Worm (Caenorhabditis elegans) whole organism, L3 larva: ENCODE data around the gene marg-1.

ENCODE experiments used
- R02D3.7 ChIP-seq: fragments of 150-350 bp; optimal IDR thresholded peaks from 2 replicates; lab custom pipeline; 2014; ENCODE audit warnings: missing biosample characterization, missing genetic modification characterization
- ZK546.5 ChIP-seq: sonication (generic microtip); optimal IDR thresholded peaks from 2 replicates; lab custom pipeline; 2017; ENCODE audit warnings: missing biosample characterization, missing genetic modification characterization
- ama-1 ChIP-seq: fragments of 150-350 bp; optimal IDR thresholded peaks from 2 replicates; lab custom pipeline; 2018
- ceh-16 ChIP-seq: sonication (generic microtip); optimal IDR thresholded peaks from 2 replicates; lab custom pipeline; 2017; ENCODE audit warnings: missing biosample characterization, missing genetic modification characterization
- ceh-82 ChIP-seq: fragments of 150-350 bp; optimal IDR thresholded peaks from 2 replicates; lab custom pipeline; 2014; ENCODE audit warnings: missing biosample characterization, missing genetic modification characterization
- daf-12 ChIP-seq: fragments of 150-350 bp; optimal IDR thresholded peaks from 2 replicates; lab custom pipeline; 2014; ENCODE audit warnings: missing biosample characterization, missing genetic modification reagents, missing genetic modification characterization
- egl-5 ChIP-seq: fragments of 150-350 bp; optimal IDR thresholded peaks from 2 replicates; lab custom pipeline; 2017; ENCODE audit warnings: missing biosample characterization, missing genetic modification reagents, missing genetic modification characterization, inconsistent platforms
- elt-1 ChIP-seq: fragments of 150-350 bp; optimal IDR thresholded peaks from 2 replicates; lab custom pipeline; 2014; ENCODE audit warnings: missing biosample characterization, missing genetic modification characterization
- elt-2 ChIP-seq: sonication (generic microtip); optimal IDR thresholded peaks from 2 replicates; lab custom pipeline; 2016; ENCODE audit warnings: missing genetic modification reagents, mild to moderate bottlenecking, missing genetic modification characterization, missing compliant biosample characterization
- elt-3 ChIP-seq, 3 experiments: fragments of 150-350 bp in 1 of 3; sonication (generic microtip) in 2 of 3; optimal IDR thresholded peaks; 2 replicates in 2 of 3; 4 replicates in 1 of 3; lab custom pipeline; 2014 to 2017; ENCODE audit warnings: missing biosample characterization in 3 of 3, missing genetic modification characterization in 3 of 3
- eor-1 ChIP-seq, 2 experiments: fragments of 150-350 bp; optimal IDR thresholded peaks; 2 replicates each; lab custom pipeline; 2014 to 2018; ENCODE audit warnings: missing biosample characterization in 2 of 2, missing genetic modification characterization in 2 of 2
- fkh-10 ChIP-seq: sonication (generic microtip); optimal IDR thresholded peaks from 2 replicates; lab custom pipeline; 2017; ENCODE audit warnings: missing biosample characterization, missing genetic modification reagents, missing genetic modification characterization
- fos-1 ChIP-seq: fragments of 150-350 bp; optimal IDR thresholded peaks from 2 replicates; lab custom pipeline; 2014; ENCODE audit warnings: missing biosample characterization, missing genetic modification characterization
- hmg-11 ChIP-seq: sonication (generic microtip); optimal IDR thresholded peaks from 2 replicates; lab custom pipeline; 2016; ENCODE audit warnings: missing genetic modification characterization, missing compliant biosample characterization
- jun-1 ChIP-seq: fragments of 150-350 bp; optimal IDR thresholded peaks from 2 replicates; lab custom pipeline; 2014; ENCODE audit warnings: missing biosample characterization, missing genetic modification reagents, missing genetic modification characterization
- lin-39 ChIP-seq: fragments of 150-350 bp; optimal IDR thresholded peaks from 2 replicates; lab custom pipeline; 2018; ENCODE audit warnings: missing biosample characterization, missing genetic modification reagents, missing genetic modification characterization
- mdl-1 ChIP-seq: fragments of 150-350 bp; optimal IDR thresholded peaks from 2 replicates; lab custom pipeline; 2014; ENCODE audit warnings: missing biosample characterization, missing genetic modification characterization
- mml-1 ChIP-seq: fragments of 150-350 bp; sonication (generic microtip); optimal IDR thresholded peaks from 3 replicates; lab custom pipeline; 2014; ENCODE audit warnings: missing biosample characterization, missing genetic modification characterization
- nfya-1 ChIP-seq: sonication (generic microtip); optimal IDR thresholded peaks from 2 replicates; lab custom pipeline; 2017; ENCODE audit warnings: missing genetic modification characterization, mild to moderate bottlenecking, missing compliant biosample characterization, antibody characterized with exemption, moderate library complexity; ENCODE audit not compliant: insufficient read depth
- nhr-11 ChIP-seq: fragments of 150-350 bp; optimal IDR thresholded peaks from 2 replicates; lab custom pipeline; 2014; ENCODE audit warnings: missing biosample characterization, missing genetic modification characterization
- nhr-12 ChIP-seq: fragments of 150-350 bp; optimal IDR thresholded peaks from 2 replicates; lab custom pipeline; 2014; ENCODE audit warnings: missing biosample characterization, missing genetic modification characterization
- nhr-23 ChIP-seq: fragments of 150-350 bp; optimal IDR thresholded peaks from 2 replicates; lab custom pipeline; 2014; ENCODE audit warnings: missing biosample characterization, missing genetic modification reagents, missing genetic modification characterization
- nhr-25 ChIP-seq: sonication (generic microtip); optimal IDR thresholded peaks from 2 replicates; lab custom pipeline; 2017; ENCODE audit warnings: missing biosample characterization, missing genetic modification characterization
- nhr-43 ChIP-seq: sonication (generic microtip); optimal IDR thresholded peaks from 2 replicates; lab custom pipeline; 2016; ENCODE audit warnings: mild to moderate bottlenecking, missing genetic modification characterization, missing compliant biosample characterization; ENCODE audit not compliant: poor library complexity, severe bottlenecking
- nhr-67 ChIP-seq: fragments of 150-350 bp; optimal IDR thresholded peaks from 2 replicates; lab custom pipeline; 2014; ENCODE audit warnings: missing biosample characterization, missing genetic modification characterization
- nhr-76 ChIP-seq: fragments of 150-350 bp; sonication (generic microtip); optimal IDR thresholded peaks from 5 replicates; lab custom pipeline; 2014; ENCODE audit warnings: missing biosample characterization, missing genetic modification characterization
- nhr-77 ChIP-seq: fragments of 150-350 bp; optimal IDR thresholded peaks from 2 replicates; lab custom pipeline; 2014; ENCODE audit warnings: missing biosample characterization, missing genetic modification characterization
- pha-4 ChIP-seq: fragments of 150-350 bp; optimal IDR thresholded peaks from 2 replicates; lab custom pipeline; 2014; ENCODE audit warnings: missing biosample characterization, missing genetic modification reagents, missing genetic modification characterization
- pqm-1 ChIP-seq: fragments of 150-350 bp; optimal IDR thresholded peaks from 2 replicates; lab custom pipeline; 2017; ENCODE audit warnings: missing biosample characterization, missing genetic modification characterization, inconsistent platforms
- sea-2 ChIP-seq: fragments of 150-350 bp; sonication (generic microtip); optimal IDR thresholded peaks from 4 replicates; lab custom pipeline; 2014; ENCODE audit warnings: missing biosample characterization, missing genetic modification reagents, missing genetic modification characterization
- skn-1 ChIP-seq: fragments of 150-350 bp; optimal IDR thresholded peaks from 2 replicates; lab custom pipeline; 2014; ENCODE audit warnings: missing biosample characterization, missing genetic modification characterization
- snpc-4 ChIP-seq: fragments of 150-350 bp; optimal IDR thresholded peaks from 2 replicates; lab custom pipeline; 2014; ENCODE audit warnings: missing biosample characterization, missing genetic modification characterization
- tbx-2 ChIP-seq: sonication (generic microtip); optimal IDR thresholded peaks from 2 replicates; lab custom pipeline; 2016; ENCODE audit warnings: mild to moderate bottlenecking, missing genetic modification characterization, missing compliant biosample characterization
- unc-39 ChIP-seq: sonication (generic microtip); optimal IDR thresholded peaks from 4 replicates; lab custom pipeline; 2017; ENCODE audit warnings: missing biosample characterization, missing genetic modification characterization
- zag-1 ChIP-seq: fragments of 150-350 bp; optimal IDR thresholded peaks from 2 replicates; lab custom pipeline; 2014; ENCODE audit warnings: missing biosample characterization, missing genetic modification characterization
- ztf-11 ChIP-seq: fragments of 150-350 bp; optimal IDR thresholded peaks from 2 replicates; lab custom pipeline; 2014; ENCODE audit warnings: missing biosample characterization, missing genetic modification characterization
- ztf-4 ChIP-seq: fragments of 150-350 bp; optimal IDR thresholded peaks from 2 replicates; lab custom pipeline; 2014; ENCODE audit warnings: missing biosample characterization, missing genetic modification characterization

The marg-1 gene

DNA sequence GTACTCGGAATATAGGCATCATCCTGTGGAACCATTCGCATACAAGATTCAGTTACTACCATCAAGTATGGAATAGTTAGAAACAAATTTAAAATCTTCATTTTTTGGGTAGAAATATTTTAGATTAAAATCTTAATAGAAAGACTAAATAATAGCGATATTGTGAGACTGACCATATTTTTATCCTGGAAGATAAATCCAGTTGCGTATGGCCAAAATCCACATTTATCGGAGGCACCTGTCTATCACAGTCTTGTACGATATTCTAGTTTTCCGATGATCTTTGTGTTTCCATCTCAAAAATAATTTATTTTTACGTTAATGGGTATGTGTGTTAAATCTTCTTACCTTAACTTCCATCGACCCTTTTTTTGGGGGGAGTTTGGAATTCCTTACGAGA, 16.6 kb downstream of the marg-1 start, which contains the start of gene F47B7.3:
TSS of gene F47B7.3 (minus strand) at position 101 of the 400 bp plus-strand sequence.
- TF ChIP-seq pha-4 (tag; lab: Kevin White, UChicago) = no peak
- TF ChIP-seq nhr-77 = no peak
- no peak for TF ChIP-seq egl-5 (tag; lab: Kevin White, UChicago)
- no peak for TF ChIP-seq hmg-11 (tag; lab: Kevin White, UChicago)
- TF ChIP-seq daf-12 (tag; lab: Kevin White, UChicago) = no peak

DNA sequence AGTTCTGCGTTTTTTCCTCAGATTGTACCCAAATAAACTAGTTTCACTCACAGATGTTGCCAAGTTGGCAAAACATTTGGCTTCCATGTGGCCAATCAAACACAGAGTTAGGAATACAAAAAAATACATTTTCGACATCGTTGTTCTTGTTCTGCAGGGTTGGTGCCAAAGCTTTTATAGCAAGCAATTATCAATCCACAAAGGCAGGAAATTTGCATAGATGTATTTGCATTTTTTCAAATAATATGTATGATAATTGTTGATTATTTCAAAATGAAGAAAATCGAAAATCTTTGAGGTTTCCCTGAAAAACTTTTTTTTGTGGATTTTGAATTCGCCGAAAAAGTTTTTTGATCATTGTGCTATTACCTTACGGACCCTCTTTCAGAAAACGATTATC, 18.5 kb downstream of the marg-1 start, which contains the start of gene T14G12.11:
TSS of gene T14G12.11 (minus strand) at position 138 of the 400 bp plus-strand sequence.
- TF ChIP-seq eor-1 (tag; optimal IDR thresholded peaks at IDR 0.05; lab: Kevin White, UChicago) (no peak), snpc-4 (tag; lab: Kevin White, UChicago) (no peak), pqm-1 (tag; lab: Kevin White, UChicago) (no peak), ceh-82 (tag; lab: Kevin White, UChicago) (no peak), skn-1 (tag; lab: Kevin White, UChicago) (no peak), nhr-23 (tag; lab: Kevin White, UChicago) (no peak), zag-1 (tag; lab: Kevin White, UChicago) (no peak), elt-2 (tag; lab: Kevin White, UChicago) (no peak), mdl-1 (tag; lab: Kevin White, UChicago) (no peak), hmg-11 (tag; lab: Kevin White, UChicago) (no peak), unc-39 (no peak), nfya-1 (tag; lab: Kevin White, UChicago) (no peak), lin-39 (tag; lab: Kevin White, UChicago) (no peak), ama-1 (lab: Kevin White, UChicago) (no peak), nhr-12 (tag; lab: Kevin White, UChicago) (no peak), mml-1 (tag; lab: Kevin White, UChicago) (no peak), egl-5 (tag; lab: Kevin White, UChicago) (no peak), R02D3.7 (tag; lab: Kevin White, UChicago) (no peak)

DNA sequence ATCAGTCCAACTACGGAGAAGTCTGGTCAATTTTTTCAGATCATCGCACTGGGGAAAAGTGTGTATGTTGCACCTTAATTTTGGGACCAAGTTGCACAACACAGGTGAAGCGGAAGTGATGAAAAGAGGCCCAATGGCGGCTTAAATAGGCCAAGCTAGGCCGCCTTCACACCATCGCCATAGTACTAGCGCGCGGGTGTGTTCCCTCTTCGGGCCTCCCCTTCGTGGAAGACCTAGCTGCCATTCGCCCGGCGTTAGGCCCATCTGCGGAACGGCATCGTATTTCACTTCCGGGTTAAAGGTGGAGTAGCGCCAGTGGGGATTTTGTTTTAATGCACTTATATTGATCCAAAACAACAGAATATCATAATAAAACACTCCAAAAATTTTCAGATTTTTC, 21.1 kb downstream of the marg-1 start:
- TF ChIP-seq mdl-1 (tag; lab: Kevin White, UChicago) = no peak
- TF ChIP-seq fos-1 (tag; lab: Kevin White, UChicago) = no peak
- no peak for TF ChIP-seq sea-2 (GFP tag; lab: Kevin White, UChicago)
- TF ChIP-seq snpc-4 (tag; lab: Kevin White, UChicago) = no peak
- TF ChIP-seq elt-3 (tag; optimal IDR thresholded peaks at IDR 0.05; lab: Kevin White, UChicago) = no peak
- no peak for TF ChIP-seq ztf-4 (tag; lab: Kevin White, UChicago)
- TF ChIP-seq nhr-77 = no peak
- TF ChIP-seq fkh-10 (GFP tag; lab: Kevin White, UChicago) = no peak
- TF ChIP-seq unc-39 = no peak
- TF ChIP-seq pqm-1 (tag; lab: Kevin White, UChicago) = no peak
- TF ChIP-seq skn-1 (tag; lab: Kevin White, UChicago) = no peak
- no peak for TF ChIP-seq tbx-2 (tag; lab: Kevin White, UChicago)
- no peak for TF ChIP-seq daf-12 (tag; lab: Kevin White, UChicago)
- no peak for TF ChIP-seq jun-1
- no peak for TF ChIP-seq nhr-11
- no peak for TF ChIP-seq nfya-1 (tag; lab: Kevin White, UChicago)
- no peak for TF ChIP-seq nhr-12 (tag; lab: Kevin White, UChicago)

DNA sequence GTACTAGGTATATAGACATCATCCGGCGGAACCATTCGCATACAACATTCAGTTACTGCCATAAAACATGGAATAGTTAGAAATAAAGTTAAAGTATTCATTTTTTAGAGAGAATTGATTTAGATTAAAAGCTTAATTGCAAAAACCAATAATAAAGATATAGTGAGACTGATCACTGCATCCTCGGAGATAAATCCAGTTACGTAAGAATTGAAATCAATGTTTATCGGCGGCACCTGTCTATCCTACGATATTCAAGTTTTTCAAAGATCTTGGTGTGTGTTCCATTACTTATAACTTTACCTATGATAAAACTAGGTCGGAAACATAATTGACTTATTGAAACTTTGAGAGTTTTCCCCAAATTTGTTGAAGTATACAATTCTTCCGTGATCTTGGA, 21.6 kb downstream of the marg-1 start, which contains the start of gene T14G12.6:
TSS of gene T14G12.6 (minus strand) at position 101 of the 400 bp plus-strand sequence.
- no peak for TF ChIP-seq nhr-67 (tag; lab: Kevin White, UChicago)
- no peak for TF ChIP-seq ztf-11 (tag; lab: Kevin White, UChicago)
- TF ChIP-seq ama-1 (lab: Kevin White, UChicago) = no peak
- no peak for TF ChIP-seq elt-1 (tag; lab: Kevin White, UChicago)
- no peak for TF ChIP-seq ceh-16
- no peak for TF ChIP-seq nfya-1 (tag; lab: Kevin White, UChicago)

DNA sequence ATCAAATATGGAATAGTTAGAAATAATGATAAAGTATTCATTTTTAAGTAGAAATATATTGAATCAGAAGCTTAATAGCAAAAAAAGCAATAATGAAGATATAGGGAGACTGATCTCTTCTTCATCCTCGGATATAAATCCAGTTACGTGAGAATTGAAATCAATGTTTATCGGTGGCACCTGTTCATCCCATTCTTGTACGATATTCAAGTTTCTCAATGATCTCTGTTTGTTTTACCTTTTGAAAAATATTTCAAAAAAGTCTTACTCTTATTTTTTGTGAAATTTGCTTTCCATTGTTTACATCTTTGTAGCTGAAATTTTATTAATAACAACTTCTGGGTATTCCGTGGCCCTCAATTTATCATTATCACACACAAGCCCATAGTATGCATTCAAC, 22.5 kb downstream of the marg-1 start, which contains the start of gene T14G12.12:
TSS of gene T14G12.12 (minus strand) at position 101 of the 400 bp plus-strand sequence.
- TF ChIP-seq fkh-10 (GFP tag; lab: Kevin White, UChicago) (no peak), ceh-82 (tag; lab: Kevin White, UChicago) (no peak), nhr-25 (tag; lab: Kevin White, UChicago) (no peak), nhr-76 (tag; lab: Kevin White, UChicago) (no peak), egl-5 (tag; lab: Kevin White, UChicago) (no peak), pqm-1 (tag; lab: Kevin White, UChicago) (no peak), nhr-43 (tag; lab: Kevin White, UChicago) (no peak), lin-39 (tag; lab: Kevin White, UChicago) (no peak), sea-2 (GFP tag; lab: Kevin White, UChicago) (no peak), ZK546.5 (no peak)
